Worm (Caenorhabditis elegans) whole organism, mixed stage, embryonic: ENCODE data around the gene str-176.
A peak's percentile ranks its signal among the peaks of the same experiment; 100 is the strongest.

Experiments
- M03D4.4 ChIP-seq: sonication (generic microtip); optimal IDR thresholded peaks from 2 replicates; lab custom pipeline; 2017; ENCODE audit warnings: mild to moderate bottlenecking, missing genetic modification characterization, missing compliant biosample characterization
- bed-3 ChIP-seq: fragments of 200-800 bp; sonication (Bioruptor generic); optimal IDR thresholded peaks from 3 replicates; lab custom pipeline; 2018; ENCODE audit warnings: mild to moderate bottlenecking, missing genetic modification characterization, moderate library complexity, missing compliant biosample characterization
- blmp-1 ChIP-seq: fragments of 150-350 bp; optimal IDR thresholded peaks from 2 replicates; lab custom pipeline; 2014; ENCODE audit warnings: missing biosample characterization, missing genetic modification characterization
- ceh-39 ChIP-seq: fragments of 150-350 bp; optimal IDR thresholded peaks from 2 replicates; lab custom pipeline; 2014; ENCODE audit warnings: missing biosample characterization, missing genetic modification characterization
- ceh-43 ChIP-seq: fragments of 200-800 bp; sonication (Bioruptor generic); optimal IDR thresholded peaks from 2 replicates; lab custom pipeline; 2018; ENCODE audit warnings: mild to moderate bottlenecking, missing genetic modification characterization, moderate library complexity, missing compliant biosample characterization
- ceh-83 ChIP-seq: fragments of 200-800 bp; sonication (Bioruptor generic); optimal IDR thresholded peaks from 2 replicates; lab custom pipeline; 2018; ENCODE audit warnings: mild to moderate bottlenecking, missing genetic modification characterization, missing compliant biosample characterization
- ces-1 ChIP-seq: fragments of 150-350 bp; optimal IDR thresholded peaks from 2 replicates; lab custom pipeline; 2014; ENCODE audit warnings: missing biosample characterization, missing genetic modification reagents, missing genetic modification characterization
- cnd-1 ChIP-seq: fragments of 200-800 bp; sonication (Bioruptor generic); optimal IDR thresholded peaks from 2 replicates; lab custom pipeline; 2018; ENCODE audit warnings: mild to moderate bottlenecking, missing genetic modification characterization, missing compliant biosample characterization
- drap-1 ChIP-seq: fragments of 200-800 bp; sonication (Bioruptor generic); optimal IDR thresholded peaks from 3 replicates; lab custom pipeline; 2018; ENCODE audit warnings: mild to moderate bottlenecking, missing genetic modification characterization, missing compliant biosample characterization
- elt-3 ChIP-seq: fragments of 150-350 bp; optimal IDR thresholded peaks from 2 replicates; lab custom pipeline; 2014; ENCODE audit warnings: missing biosample characterization, missing genetic modification characterization
- ham-2 ChIP-seq: fragments of 200-800 bp; sonication (Bioruptor generic); optimal IDR thresholded peaks from 2 replicates; lab custom pipeline; 2018; ENCODE audit warnings: mild to moderate bottlenecking, missing genetic modification characterization, missing compliant biosample characterization
- hlh-1 ChIP-seq: fragments of 150-350 bp; optimal IDR thresholded peaks from 2 replicates; lab custom pipeline; 2014; ENCODE audit warnings: missing biosample characterization, missing genetic modification reagents, missing genetic modification characterization
- lin-13 ChIP-seq: fragments of 150-350 bp; optimal IDR thresholded peaks from 2 replicates; lab custom pipeline; 2014; ENCODE audit warnings: missing biosample characterization, missing genetic modification characterization
- lin-32 ChIP-seq: fragments of 200-800 bp; sonication (Bioruptor generic); optimal IDR thresholded peaks from 2 replicates; lab custom pipeline; 2018; ENCODE audit warnings: mild to moderate bottlenecking, missing genetic modification characterization, missing compliant biosample characterization
- lsy-2 ChIP-seq: fragments of 150-350 bp; optimal IDR thresholded peaks from 2 replicates; lab custom pipeline; 2014; ENCODE audit warnings: missing biosample characterization, missing genetic modification characterization
- mab-5 ChIP-seq: fragments of 150-350 bp; optimal IDR thresholded peaks from 2 replicates; lab custom pipeline; 2014; ENCODE audit warnings: missing biosample characterization, missing genetic modification characterization
- mep-1 ChIP-seq: fragments of 150-350 bp; optimal IDR thresholded peaks from 2 replicates; lab custom pipeline; 2017; ENCODE audit warnings: missing biosample characterization, missing genetic modification reagents, missing genetic modification characterization, inconsistent platforms
- mls-2 ChIP-seq: sonication (generic microtip); optimal IDR thresholded peaks from 2 replicates; lab custom pipeline; 2016; ENCODE audit warnings: mild to moderate bottlenecking, missing genetic modification characterization, moderate library complexity, missing compliant biosample characterization
- nhr-12 ChIP-seq: fragments of 150-350 bp; optimal IDR thresholded peaks from 2 replicates; lab custom pipeline; 2014; ENCODE audit warnings: missing biosample characterization, missing genetic modification characterization
- nhr-2 ChIP-seq: fragments of 150-350 bp; optimal IDR thresholded peaks from 2 replicates; lab custom pipeline; 2014; ENCODE audit warnings: missing biosample characterization, missing genetic modification characterization
- nhr-237 ChIP-seq: fragments of 150-350 bp; optimal IDR thresholded peaks from 2 replicates; lab custom pipeline; 2014; ENCODE audit warnings: missing biosample characterization, missing genetic modification characterization
- nhr-28 ChIP-seq: fragments of 150-350 bp; optimal IDR thresholded peaks from 2 replicates; lab custom pipeline; 2014; ENCODE audit warnings: missing biosample characterization, missing genetic modification characterization
- nhr-76 ChIP-seq: sonication (generic microtip); optimal IDR thresholded peaks from 2 replicates; lab custom pipeline; 2017; ENCODE audit warnings: missing biosample characterization, missing genetic modification characterization
- pha-4 ChIP-seq: fragments of 150-350 bp; optimal IDR thresholded peaks from 2 replicates; lab custom pipeline; 2018; ENCODE audit warnings: missing biosample characterization, missing genetic modification reagents, missing genetic modification characterization
- sem-2 ChIP-seq: fragments of 200-800 bp; sonication (Bioruptor generic); optimal IDR thresholded peaks from 2 replicates; lab custom pipeline; 2018; ENCODE audit warnings: mild to moderate bottlenecking, missing genetic modification characterization, missing compliant biosample characterization
- snpc-4 ChIP-seq: fragments of 150-350 bp; optimal IDR thresholded peaks from 2 replicates; lab custom pipeline; 2014; ENCODE audit warnings: missing biosample characterization, missing genetic modification characterization
- sptf-1 ChIP-seq: sonication (generic microtip); optimal IDR thresholded peaks from 2 replicates; lab custom pipeline; 2017; ENCODE audit warnings: mild to moderate bottlenecking, missing genetic modification characterization, moderate library complexity, missing compliant biosample characterization
- tbx-8 ChIP-seq: fragments of 200-800 bp; sonication (Bioruptor generic); optimal IDR thresholded peaks from 2 replicates; lab custom pipeline; 2018; ENCODE audit warnings: mild to moderate bottlenecking, missing genetic modification characterization, moderate library complexity, missing compliant biosample characterization
- unc-120 ChIP-seq: sonication (generic microtip); optimal IDR thresholded peaks from 2 replicates; lab custom pipeline; 2017; ENCODE audit warnings: missing genetic modification characterization, missing compliant biosample characterization; ENCODE audit not compliant: poor library complexity, severe bottlenecking
- unc-39 ChIP-seq: fragments of 150-350 bp; optimal IDR thresholded peaks from 2 replicates; lab custom pipeline; 2014; ENCODE audit warnings: missing biosample characterization, missing genetic modification characterization
- unc-62 ChIP-seq: fragments of 150-350 bp; optimal IDR thresholded peaks from 2 replicates; lab custom pipeline; 2014; ENCODE audit warnings: missing biosample characterization, missing genetic modification reagents, missing genetic modification characterization
- zip-8 ChIP-seq: fragments of 150-350 bp; optimal IDR thresholded peaks from 2 replicates; lab custom pipeline; 2014; ENCODE audit warnings: missing biosample characterization, missing genetic modification characterization
- ztf-11 ChIP-seq: fragments of 150-350 bp; optimal IDR thresholded peaks from 2 replicates; lab custom pipeline; 2014; ENCODE audit warnings: missing biosample characterization, missing genetic modification characterization

Gene str-176

ce11 chrIV:8431567-8432458 lies 31.8 kb downstream of the str-176 start:
- peak; percentile 54 for TF ChIP-seq lin-13 (tag; lab: Kevin White, UChicago)
- peak; percentile 74 for TF ChIP-seq ham-2 (GFP tag; lab: Kevin White, UChicago)
- TF ChIP-seq lsy-2 (tag; lab: Kevin White, UChicago), result peak; percentile 83
- peak; percentile 20 for TF ChIP-seq mep-1 (tag; lab: Kevin White, UChicago)
- TF ChIP-seq nhr-12 (tag; lab: Kevin White, UChicago), result peak; percentile 10
- peak; percentile 68 for TF ChIP-seq pha-4 (tag; lab: Kevin White, UChicago)
- no peak for TF ChIP-seq elt-3
- TF ChIP-seq snpc-4 (tag; lab: Kevin White, UChicago), result no peak
- TF ChIP-seq unc-62, result peak; percentile 55
- peak; percentile 31 for TF ChIP-seq nhr-2 (tag; lab: Kevin White, UChicago)
- TF ChIP-seq hlh-1, result peak; percentile 52
- TF ChIP-seq nhr-237, result peak; percentile 36
- peak; percentile 16 for TF ChIP-seq cnd-1
- peak; percentile 90 for TF ChIP-seq ces-1 (GFP tag; lab: Kevin White, UChicago)
- TF ChIP-seq mab-5, result no peak
- TF ChIP-seq ceh-83 (GFP tag; lab: Kevin White, UChicago), result no peak

ce11 chrIV:8428492-8428891 lies 35.1 kb downstream of the str-176 start:
- TF ChIP-seq hlh-1 (peak; percentile 49), ces-1 (GFP tag; lab: Kevin White, UChicago) (peak; percentile 36), nhr-2 (tag; lab: Kevin White, UChicago) (peak; percentile 9), ceh-39 (tag; lab: Kevin White, UChicago) (no peak), ceh-43 (peak; percentile 15), mls-2 (tag; lab: Kevin White, UChicago) (peak; percentile 24), pha-4 (tag; lab: Kevin White, UChicago) (peak; percentile 30), unc-62 (no peak), ceh-83 (GFP tag; lab: Kevin White, UChicago) (peak; percentile 64), nhr-12 (tag; lab: Kevin White, UChicago) (no peak), ztf-11 (no peak), mep-1 (tag; lab: Kevin White, UChicago) (peak; percentile 32), lsy-2 (tag; lab: Kevin White, UChicago) (peak; percentile 78), lin-13 (tag; lab: Kevin White, UChicago) (peak; percentile 73), M03D4.4 (peak; percentile 47), drap-1 (peak; percentile 81), sem-2 (peak; percentile 33), cnd-1 (peak; percentile 28), zip-8 (no peak), sptf-1 (tag; lab: Kevin White, UChicago) (peak; percentile 59), nhr-28 (tag; lab: Kevin White, UChicago) (no peak), unc-120 (tag; lab: Kevin White, UChicago) (no peak), blmp-1 (no peak)

- no peak for TF ChIP-seq pha-4 (tag; lab: Kevin White, UChicago)
- no peak for TF ChIP-seq nhr-12 (tag; lab: Kevin White, UChicago)
- TF ChIP-seq lin-13 (tag; lab: Kevin White, UChicago), result no peak
- no peak for TF ChIP-seq nhr-76
- TF ChIP-seq blmp-1, result no peak
- no peak for TF ChIP-seq elt-3
- no peak for TF ChIP-seq mls-2 (tag; lab: Kevin White, UChicago)
Measured at ce11 chrIV:8426537-8426936, 37.1 kb downstream of the str-176 start, which contains the start of the genes T26A8.3 and tmem-231. Gene T26A8.3 (minus strand): TSS chrIV:8426637. Gene tmem-231 (plus strand): TSS chrIV:8426785.

ce11 chrIV:8420961-8421360 lies 42.7 kb downstream of the str-176 start, which contains the start of gene M116.5:
Gene M116.5 (minus strand): TSS chrIV:8421061.
- TF ChIP-seq zip-8, result no peak
- no peak for TF ChIP-seq sptf-1 (tag; lab: Kevin White, UChicago)
- TF ChIP-seq lsy-2 (tag; lab: Kevin White, UChicago), result no peak
- no peak for TF ChIP-seq mab-5
- TF ChIP-seq mls-2 (tag; lab: Kevin White, UChicago), result no peak
- no peak for TF ChIP-seq blmp-1
- TF ChIP-seq pha-4 (tag; lab: Kevin White, UChicago), result no peak
- no peak for TF ChIP-seq nhr-237
- no peak for TF ChIP-seq tbx-8
- TF ChIP-seq ham-2 (GFP tag; lab: Kevin White, UChicago), result no peak
- TF ChIP-seq ceh-83 (GFP tag; lab: Kevin White, UChicago), result no peak
- TF ChIP-seq ceh-43, result no peak
- no peak for TF ChIP-seq bed-3 (GFP tag; lab: Kevin White, UChicago)
- TF ChIP-seq ceh-39 (tag; lab: Kevin White, UChicago), result no peak
- no peak for TF ChIP-seq unc-39 (tag; lab: Kevin White, UChicago)
- no peak for TF ChIP-seq unc-62
- no peak for TF ChIP-seq nhr-12 (tag; lab: Kevin White, UChicago)
- TF ChIP-seq snpc-4 (tag; lab: Kevin White, UChicago), result no peak
- TF ChIP-seq nhr-76, result no peak
- TF ChIP-seq lin-32 (GFP tag; lab: Kevin White, UChicago), result no peak
